Fruit fly (Drosophila melanogaster) whole organism, embryonic: ENCODE data around the gene CG11158.

ENCODE experiments used
- Atf-2 ChIP-seq: fragments of 200-800 bp; sonication (Bioruptor generic); optimal IDR thresholded peaks from 2 replicates; lab custom pipeline; 2016; ENCODE audit warnings: missing biosample characterization, missing genetic modification characterization
- CG10147 ChIP-seq: fragments of 200-800 bp; sonication (Bioruptor generic); optimal IDR thresholded peaks from 2 replicates; lab custom pipeline; 2019; ENCODE audit warnings: missing biosample characterization, mild to moderate bottlenecking, missing genetic modification characterization, moderate library complexity
- CG11696 ChIP-seq: fragments of 200-800 bp; sonication (Bioruptor generic); IDR thresholded peaks from 2 replicates; pipeline ENCODE4 v1.3.6; 2022; ENCODE audit warnings: missing biosample characterization, missing genetic modification characterization
- CG12219 ChIP-seq: fragments of 200-800 bp; sonication (Bioruptor generic); optimal IDR thresholded peaks from 3 replicates; lab custom pipeline; 2018; ENCODE audit warnings: missing biosample characterization, mild to moderate bottlenecking, missing genetic modification characterization
- CG12744 ChIP-seq: fragments of 200-800 bp; sonication (Bioruptor generic); optimal IDR thresholded peaks from 2 replicates; lab custom pipeline; 2016; ENCODE audit warnings: missing biosample characterization, missing genetic modification characterization
- CG13424 ChIP-seq: fragments of 200-800 bp; sonication (Bioruptor generic); optimal IDR thresholded peaks from 2 replicates; lab custom pipeline; 2019; ENCODE audit warnings: missing biosample characterization, mild to moderate bottlenecking, missing genetic modification characterization, moderate library complexity
- CG15269 ChIP-seq: fragments of 200-800 bp; sonication (Bioruptor generic); optimal IDR thresholded peaks from 2 replicates; lab custom pipeline; 2018; ENCODE audit warnings: missing biosample characterization, mild to moderate bottlenecking, missing genetic modification characterization, moderate library complexity
- CG15696 ChIP-seq: fragments of 200-800 bp; sonication (Bioruptor generic); optimal IDR thresholded peaks from 2 replicates; lab custom pipeline; 2019; ENCODE audit warnings: missing biosample characterization, mild to moderate bottlenecking, missing genetic modification characterization, moderate library complexity
- CG16863 ChIP-seq: fragments of 200-800 bp; sonication (Bioruptor generic); optimal IDR thresholded peaks from 3 replicates; lab custom pipeline; 2016; ENCODE audit warnings: missing biosample characterization, missing genetic modification characterization
- CG18262 ChIP-seq: fragments of 200-800 bp; optimal IDR thresholded peaks from 3 replicates; lab custom pipeline; 2019; ENCODE audit warnings: missing biosample characterization, mild to moderate bottlenecking, missing genetic modification characterization, moderate library complexity
- CG3407 ChIP-seq: fragments of 200-800 bp; sonication (Bioruptor generic); optimal IDR thresholded peaks from 2 replicates; lab custom pipeline; 2018; ENCODE audit warnings: missing biosample characterization, mild to moderate bottlenecking, missing genetic modification characterization
- CG3847 ChIP-seq: fragments of 200-800 bp; sonication (Bioruptor generic); IDR thresholded peaks from 2 replicates; pipeline ENCODE4 v1.3.6; 2022; ENCODE audit warnings: missing biosample characterization, missing genetic modification characterization
- CG6689 ChIP-seq: fragments of 200-800 bp; sonication (Bioruptor generic); IDR thresholded peaks from 2 replicates; pipeline ENCODE4 v1.3.6; 2022; ENCODE audit warnings: missing biosample characterization, missing genetic modification characterization
- CG7786 ChIP-seq: fragments of 200-800 bp; sonication (Bioruptor generic); optimal IDR thresholded peaks from 2 replicates; lab custom pipeline; 2016; ENCODE audit warnings: missing biosample characterization, missing genetic modification characterization
- CG7928 ChIP-seq: fragments of 200-800 bp; sonication (Bioruptor generic); optimal IDR thresholded peaks from 2 replicates; lab custom pipeline; 2017; ENCODE audit warnings: missing biosample characterization, mild to moderate bottlenecking, missing genetic modification characterization
- CG7963 ChIP-seq: fragments of 200-800 bp; sonication (Bioruptor generic); IDR thresholded peaks from 3 replicates; pipeline ENCODE4 v1.3.6; 2022; ENCODE audit warnings: missing biosample characterization, missing genetic modification characterization; ENCODE audit not compliant: partially characterized antibody
- CG8478 ChIP-seq: fragments of >200 bp; optimal IDR thresholded peaks from 2 replicates; lab custom pipeline; 2018
- Dbx ChIP-seq: fragments of 200-800 bp; sonication (Bioruptor generic); IDR thresholded peaks from 3 replicates; pipeline ENCODE4 v1.3.6; 2022; ENCODE audit warnings: missing biosample characterization, missing genetic modification characterization
- Ets65A ChIP-seq: fragments of 200-800 bp; sonication (Bioruptor generic); peaks from one replicate; lab custom pipeline; 2016; ENCODE audit warnings: missing biosample characterization, missing genetic modification characterization
- HLH4C ChIP-seq: fragments of 200-800 bp; sonication (Bioruptor generic); IDR thresholded peaks from 3 replicates; pipeline ENCODE4 v1.3.6; 2022; ENCODE audit warnings: missing biosample characterization, missing genetic modification characterization; ENCODE audit not compliant: partially characterized antibody
- Hmr ChIP-seq: fragments of 200-800 bp; sonication (Bioruptor generic); optimal IDR thresholded peaks from 3 replicates; lab custom pipeline; 2017; ENCODE audit warnings: mild to moderate bottlenecking, missing biosample characterization, missing genetic modification reagents, missing genetic modification characterization
- Lpt ChIP-seq: fragments of >200 bp; optimal IDR thresholded peaks from 2 replicates; lab custom pipeline; 2018; ENCODE audit warnings: missing biosample characterization, missing genetic modification characterization
- Mad ChIP-seq: fragments of 200-800 bp; sonication (Bioruptor generic); optimal IDR thresholded peaks from 2 replicates; lab custom pipeline; 2016; ENCODE audit warnings: missing biosample characterization, missing genetic modification characterization
- Meics ChIP-seq: fragments of 200-800 bp; sonication (Bioruptor generic); optimal IDR thresholded peaks from 2 replicates; lab custom pipeline; 2017; ENCODE audit warnings: missing biosample characterization, mild to moderate bottlenecking, missing genetic modification characterization
- Neu2 ChIP-seq: fragments of 200-800 bp; sonication (Bioruptor generic); optimal IDR thresholded peaks from 3 replicates; lab custom pipeline; 2016; ENCODE audit warnings: missing biosample characterization, missing genetic modification characterization, borderline replicate concordance
- Side ChIP-seq: fragments of 200-800 bp; sonication (Bioruptor generic); optimal IDR thresholded peaks from 2 replicates; lab custom pipeline; 2016; ENCODE audit warnings: missing biosample characterization, missing genetic modification characterization
- Trl ChIP-seq, 3 experiments: fragments of >200 bp in 2 of 3; fragments of 200-800 bp in 1 of 3; sonication (Bioruptor generic) in 1 of 3; optimal IDR thresholded peaks; 2 replicates in 1 of 3; 3 replicates in 2 of 3; lab custom pipeline; 2016 to 2017; ENCODE audit warnings: missing biosample characterization in 1 of 3, missing genetic modification characterization in 1 of 3
- chinmo ChIP-seq: fragments of 200-800 bp; sonication (Bioruptor generic); IDR thresholded peaks from 4 replicates; pipeline ENCODE4 v1.3.6; 2022; ENCODE audit warnings: missing biosample characterization, missing genetic modification characterization; ENCODE audit not compliant: partially characterized antibody
- corto ChIP-seq: fragments of 200-800 bp; sonication (Bioruptor generic); optimal IDR thresholded peaks from 2 replicates; lab custom pipeline; 2016; ENCODE audit warnings: missing biosample characterization, mild to moderate bottlenecking, missing genetic modification characterization, moderate library complexity
- crp ChIP-seq, 2 experiments: fragments of 200-800 bp; sonication (Bioruptor generic); optimal IDR thresholded peaks; 2 replicates in 1 of 2; 3 replicates in 1 of 2; lab custom pipeline; 2017; ENCODE audit warnings: missing biosample characterization in 2 of 2, missing genetic modification characterization in 2 of 2, mild to moderate bottlenecking in 1 of 2, moderate library complexity in 1 of 2
- danr ChIP-seq: fragments of 200-800 bp; sonication (Bioruptor generic); IDR thresholded peaks from 2 replicates; pipeline ENCODE4 v1.3.6; 2022; ENCODE audit warnings: missing biosample characterization, missing genetic modification characterization
- dm ChIP-seq: fragments of 200-800 bp; sonication (Bioruptor generic); optimal IDR thresholded peaks from 3 replicates; lab custom pipeline; 2016; ENCODE audit warnings: missing biosample characterization, missing genetic modification characterization
- en ChIP-seq: fragments of 200-800 bp; sonication (Bioruptor generic); optimal IDR thresholded peaks from 2 replicates; lab custom pipeline; 2016; ENCODE audit warnings: missing biosample characterization, missing genetic modification characterization
- gem ChIP-seq: fragments of 200-800 bp; sonication (Bioruptor generic); optimal IDR thresholded peaks from 2 replicates; lab custom pipeline; 2019; ENCODE audit warnings: missing biosample characterization, mild to moderate bottlenecking, missing genetic modification characterization, moderate library complexity
- gfzf ChIP-seq: fragments of 200-800 bp; sonication (Bioruptor generic); optimal IDR thresholded peaks from 2 replicates; lab custom pipeline; 2016; ENCODE audit warnings: missing biosample characterization, mild to moderate bottlenecking, missing genetic modification characterization, moderate library complexity
- grau ChIP-seq: fragments of 200-800 bp; optimal IDR thresholded peaks from 3 replicates; lab custom pipeline; 2019; ENCODE audit warnings: missing biosample characterization, mild to moderate bottlenecking, missing genetic modification characterization, moderate library complexity
- jumu ChIP-seq: fragments of 200-800 bp; sonication (Bioruptor generic); optimal IDR thresholded peaks from 3 replicates; lab custom pipeline; 2016; ENCODE audit warnings: missing biosample characterization, missing genetic modification characterization
- mirr ChIP-seq: fragments of 200-800 bp; sonication (Bioruptor generic); optimal IDR thresholded peaks from 3 replicates; lab custom pipeline; 2018; ENCODE audit warnings: missing biosample characterization, mild to moderate bottlenecking, missing genetic modification characterization
- mld ChIP-seq: fragments of 200-800 bp; sonication (Bioruptor generic); IDR thresholded peaks from 3 replicates; pipeline ENCODE4 v1.3.6; 2022; ENCODE audit warnings: missing biosample characterization, missing genetic modification characterization; ENCODE audit not compliant: partially characterized antibody
- onecut ChIP-seq: fragments of 200-800 bp; sonication (Bioruptor generic); IDR thresholded peaks from 2 replicates; pipeline ENCODE4 v1.3.6; 2022; ENCODE audit warnings: missing biosample characterization, missing genetic modification characterization
- pan ChIP-seq, 4 experiments: fragments of >200 bp in 3 of 4; fragments of 200-800 bp in 1 of 4; sonication (Bioruptor generic) in 1 of 4; optimal IDR thresholded peaks in 3 of 4; IDR thresholded peaks in 1 of 4; 2 replicates each; pipeline versions ENCODE4 v1.3.6 to Lab custom; 2017 to 2022; ENCODE audit warnings: missing biosample characterization in 2 of 4, missing genetic modification characterization in 2 of 4, mixed read lengths in 1 of 4
- salm ChIP-seq: fragments of 200-800 bp; sonication (Bioruptor generic); optimal IDR thresholded peaks from 2 replicates; lab custom pipeline; 2018; ENCODE audit warnings: missing biosample characterization, mild to moderate bottlenecking, missing genetic modification characterization
- slou ChIP-seq: fragments of 200-800 bp; sonication (Bioruptor generic); optimal IDR thresholded peaks from 3 replicates; lab custom pipeline; 2016; ENCODE audit warnings: missing biosample characterization, missing genetic modification characterization
- sqz ChIP-seq: fragments of 200-800 bp; sonication (Bioruptor generic); optimal IDR thresholded peaks from 3 replicates; lab custom pipeline; 2018; ENCODE audit warnings: missing biosample characterization, mild to moderate bottlenecking, missing genetic modification characterization
- stwl ChIP-seq: fragments of 200-800 bp; sonication (Bioruptor generic); optimal IDR thresholded peaks from 3 replicates; lab custom pipeline; 2018; ENCODE audit warnings: missing biosample characterization, mild to moderate bottlenecking, missing genetic modification characterization, moderate library complexity
- trem ChIP-seq: fragments of 200-800 bp; optimal IDR thresholded peaks from 3 replicates; lab custom pipeline; 2019; ENCODE audit warnings: missing biosample characterization, mild to moderate bottlenecking, missing genetic modification characterization, moderate library complexity
- ttk ChIP-seq: fragments of 200-800 bp; sonication (Bioruptor generic); IDR thresholded peaks from 2 replicates; pipeline ENCODE4 v2.1.2; 2022; ENCODE audit warnings: missing biosample characterization, missing genetic modification characterization
- vvl ChIP-seq: fragments of 200-800 bp; sonication (Bioruptor generic); IDR thresholded peaks from 2 replicates; pipeline ENCODE4 v1.3.6; 2022; ENCODE audit warnings: missing biosample characterization, missing genetic modification characterization
- wor ChIP-seq: fragments of 200-800 bp; sonication (Bioruptor generic); IDR thresholded peaks from 2 replicates; pipeline ENCODE4 v1.3.6; 2022; ENCODE audit warnings: missing biosample characterization, missing genetic modification characterization

Gene CG11158

dm6 chrX:13644696-13645393 is 37.9 kb upstream of the CG11158 start (continued):
- TF ChIP-seq Ets65A (no peak), CG3847 (GFP tag; lab: Robert Waterston, UW) (no peak), gfzf (GFP tag; lab: Kevin White, UChicago) (no peak), CG7928 (no peak), corto (GFP tag; lab: Kevin White, UChicago) (no peak), CG3407 (peak; percentile 53), Side (no peak), stwl (no peak), CG11696 (GFP tag; lab: Robert Waterston, UW) (no peak), jumu (GFP tag; lab: Kevin White, UChicago) (no peak), Meics (GFP tag; lab: Kevin White, UChicago) (peak; percentile 40), chinmo (GFP tag; lab: Robert Waterston, UW) (peak; percentile 36; the same call in 2 of the 4 replicates), Atf-2 (GFP tag; lab: Kevin White, UChicago) (no peak), en (GFP tag; lab: Kevin White, UChicago) (no peak), danr (no peak), slou (no peak), CG7963 (no peak), gem (peak; percentile 67), ttk (GFP tag; lab: Robert Waterston, UW) (no peak), CG7786 (GFP tag; lab: Kevin White, UChicago) (no peak), CG10147 (GFP tag; lab: Kevin White, UChicago) (no peak), trem (tag; lab: Kevin White, UChicago) (peak; percentile 12), vvl (GFP tag; lab: Robert Waterston, UW) (no peak), Trl (optimal IDR thresholded peaks at IDR 0.05; lab: Kevin White, UChicago) (no peak), Trl (GFP tag; optimal IDR thresholded peaks at IDR 0.05; lab: Kevin White, UChicago) (no peak), wor (no peak), CG12219 (GFP tag; lab: Kevin White, UChicago) (no peak), Lpt (GFP tag; lab: Kevin White, UChicago) (no peak), mld (GFP tag; lab: Robert Waterston, UW) (no peak), salm (tag; lab: Kevin White, UChicago) (no peak), Mad (no peak), CG13424 (tag; lab: Kevin White, UChicago) (no peak), CG15696 (tag; lab: Kevin White, UChicago) (no peak), pan (optimal IDR thresholded peaks at IDR 0.05; lab: Kevin White, UChicago) (no peak), pan (GFP tag; optimal IDR thresholded peaks at IDR 0.05 in 1 of 2, IDR thresholded peaks at IDR 0.05 in 1 of 2) (no peak), grau (tag; lab: Kevin White, UChicago) (peak; percentile 23), Hmr (peak; percentile 40), Dbx (GFP tag; lab: Robert Waterston, UW) (no peak), CG8478 (no peak), CG16863 (GFP tag; lab: Kevin White, UChicago) (no peak), CG18262 (tag; lab: Kevin White, UChicago) (peak; percentile 19), CG15269 (tag; lab: Kevin White, UChicago) (peak; percentile 52), dm (GFP tag; lab: Kevin White, UChicago) (no peak), mirr (no peak), CG12744 (no peak), Neu2 (GFP tag; lab: Kevin White, UChicago) (no peak), HLH4C (GFP tag; lab: Robert Waterston, UW) (no peak), onecut (GFP tag; lab: Robert Waterston, UW) (no peak), CG6689 (GFP tag; lab: Robert Waterston, UW) (no peak), crp (GFP tag; optimal IDR thresholded peaks at IDR 0.05; lab: Kevin White, UChicago) (no peak), sqz (peak; percentile 31)
